Fruit fly (Drosophila melanogaster) whole organism, embryonic: ENCODE data around the gene Lrch.

Experiments
- Adf1 ChIP-seq: fragments of 200-800 bp; sonication (Bioruptor generic); IDR thresholded peaks from 2 replicates; pipeline ENCODE4 v1.3.6; 2022; ENCODE audit warnings: missing biosample characterization, missing genetic modification characterization
- Atf-2 ChIP-seq: fragments of 200-800 bp; sonication (Bioruptor generic); optimal IDR thresholded peaks from 2 replicates; lab custom pipeline; 2016; ENCODE audit warnings: missing biosample characterization, missing genetic modification characterization
- Blimp-1 ChIP-seq: fragments of 200-800 bp; sonication (Bioruptor generic); optimal IDR thresholded peaks from 3 replicates; lab custom pipeline; 2018; ENCODE audit warnings: missing biosample characterization, missing genetic modification characterization, mild to moderate bottlenecking, moderate library complexity, missing genetic modification reagents
- Bteb2 ChIP-seq: fragments of 200-800 bp; sonication (Bioruptor generic); optimal IDR thresholded peaks from 2 replicates; lab custom pipeline; 2016; ENCODE audit warnings: missing biosample characterization, missing genetic modification characterization
- CG10543 ChIP-seq: fragments of 200-800 bp; sonication (Bioruptor generic); optimal IDR thresholded peaks from 3 replicates; lab custom pipeline; 2017; ENCODE audit warnings: missing biosample characterization, mild to moderate bottlenecking, missing genetic modification characterization, moderate library complexity
- CG12769 ChIP-seq: fragments of 200-800 bp; sonication (Bioruptor generic); optimal IDR thresholded peaks from 2 replicates; lab custom pipeline; 2019; ENCODE audit warnings: missing biosample characterization, mild to moderate bottlenecking, missing genetic modification characterization, moderate library complexity
- CG13287 ChIP-seq: fragments of 200-800 bp; sonication (Bioruptor generic); IDR thresholded peaks from 2 replicates; pipeline ENCODE4 v1.3.6; 2022; ENCODE audit warnings: missing biosample characterization, missing genetic modification characterization; ENCODE audit not compliant: partially characterized antibody
- CG14860 ChIP-seq: fragments of 200-800 bp; sonication (Bioruptor generic); IDR thresholded peaks from 3 replicates; pipeline ENCODE4 v1.3.6; 2022; ENCODE audit warnings: missing biosample characterization, missing genetic modification characterization; ENCODE audit not compliant: partially characterized antibody
- CG16815 ChIP-seq: fragments of 200-800 bp; sonication (Bioruptor generic); optimal IDR thresholded peaks from 3 replicates; lab custom pipeline; 2017; ENCODE audit warnings: missing biosample characterization, mild to moderate bottlenecking, missing genetic modification characterization
- CG17912 ChIP-seq: fragments of 200-800 bp; sonication (Bioruptor generic); optimal IDR thresholded peaks from 2 replicates; lab custom pipeline; 2018; ENCODE audit warnings: missing biosample characterization, mild to moderate bottlenecking, missing genetic modification characterization
- CG32767 ChIP-seq: fragments of 200-800 bp; sonication (Bioruptor generic); IDR thresholded peaks from 2 replicates; pipeline ENCODE4 v1.3.6; 2022; ENCODE audit warnings: missing biosample characterization, missing genetic modification characterization
- CG33557 ChIP-seq: fragments of 200-800 bp; sonication (Bioruptor generic); optimal IDR thresholded peaks from 2 replicates; lab custom pipeline; 2019; ENCODE audit warnings: missing biosample characterization, mild to moderate bottlenecking, missing genetic modification characterization, moderate library complexity
- CG34376 ChIP-seq: fragments of 200-800 bp; sonication (Bioruptor generic); optimal IDR thresholded peaks from 2 replicates; lab custom pipeline; 2018; ENCODE audit warnings: missing biosample characterization, mild to moderate bottlenecking, missing genetic modification characterization
- CG34422 ChIP-seq: fragments of 200-800 bp; sonication (Bioruptor generic); IDR thresholded peaks from 3 replicates; pipeline ENCODE4 v1.3.6; 2022; ENCODE audit warnings: missing biosample characterization, missing genetic modification characterization
- CG3726 ChIP-seq: fragments of 200-800 bp; sonication (Bioruptor generic); IDR thresholded peaks from 3 replicates; pipeline ENCODE4, ENCODE4 v1.3.6; 2022; ENCODE audit warnings: missing biosample characterization, missing genetic modification characterization
- CG4617 ChIP-seq: fragments of 200-800 bp; sonication (Bioruptor generic); optimal IDR thresholded peaks from 3 replicates; lab custom pipeline; 2016; ENCODE audit warnings: missing biosample characterization, missing genetic modification characterization, borderline replicate concordance
- CG7963 ChIP-seq: fragments of 200-800 bp; sonication (Bioruptor generic); IDR thresholded peaks from 3 replicates; pipeline ENCODE4 v1.3.6; 2022; ENCODE audit warnings: missing biosample characterization, missing genetic modification characterization; ENCODE audit not compliant: partially characterized antibody
- CG8478 ChIP-seq: fragments of >200 bp; optimal IDR thresholded peaks from 2 replicates; lab custom pipeline; 2018
- CG9437 ChIP-seq: fragments of 200-800 bp; sonication (Bioruptor generic); optimal IDR thresholded peaks from 2 replicates; lab custom pipeline; 2018; ENCODE audit warnings: missing biosample characterization, mild to moderate bottlenecking, missing genetic modification characterization
- Camta ChIP-seq: fragments of 200-800 bp; sonication (Bioruptor generic); optimal IDR thresholded peaks from 2 replicates; lab custom pipeline; 2016; ENCODE audit warnings: missing biosample characterization, missing genetic modification characterization
- Dref ChIP-seq: fragments of 200-800 bp; sonication (Bioruptor generic); IDR thresholded peaks from 2 replicates; pipeline ENCODE4 v1.3.6; 2022; ENCODE audit warnings: missing biosample characterization, missing genetic modification characterization
- Gsc ChIP-seq: fragments of 200-800 bp; sonication (Bioruptor generic); IDR thresholded peaks from 2 replicates; pipeline ENCODE4 v1.3.6; 2022; ENCODE audit warnings: missing biosample characterization, missing genetic modification characterization
- H15 ChIP-seq: fragments of 200-800 bp; sonication (Bioruptor generic); IDR thresholded peaks from 3 replicates; pipeline ENCODE4 v1.3.6; 2022; ENCODE audit warnings: missing biosample characterization, missing genetic modification characterization
- Hmr ChIP-seq: fragments of 200-800 bp; sonication (Bioruptor generic); optimal IDR thresholded peaks from 3 replicates; lab custom pipeline; 2017; ENCODE audit warnings: mild to moderate bottlenecking, missing biosample characterization, missing genetic modification reagents, missing genetic modification characterization
- Max ChIP-seq: fragments of 200-800 bp; sonication (Bioruptor generic); optimal IDR thresholded peaks from 2 replicates; lab custom pipeline; 2016; ENCODE audit warnings: missing biosample characterization, mild to moderate bottlenecking, missing genetic modification characterization
- Med ChIP-seq: fragments of 200-800 bp; sonication (Bioruptor generic); peaks from one replicate; lab custom pipeline; 2016; ENCODE audit warnings: missing biosample characterization, missing genetic modification characterization, mild to moderate bottlenecking, inconsistent platforms, moderate library complexity
- Poxn ChIP-seq: fragments of 200-800 bp; sonication (Bioruptor generic); IDR thresholded peaks from 2 replicates; pipeline ENCODE4 v1.3.6; 2022; ENCODE audit warnings: missing biosample characterization, missing genetic modification characterization
- Scr ChIP-seq: fragments of 200-800 bp; sonication (Bioruptor generic); IDR thresholded peaks from 2 replicates; pipeline ENCODE4 v1.3.6; 2022; ENCODE audit warnings: missing biosample characterization, missing genetic modification characterization; ENCODE audit not compliant: partially characterized antibody
- Six4 ChIP-seq: fragments of 200-800 bp; sonication (Bioruptor generic); optimal IDR thresholded peaks from 2 replicates; lab custom pipeline; 2016; ENCODE audit warnings: missing biosample characterization, missing genetic modification characterization
- Sry-δ ChIP-seq: fragments of 200-800 bp; sonication (Bioruptor generic); optimal IDR thresholded peaks from 2 replicates; lab custom pipeline; 2016; ENCODE audit warnings: missing biosample characterization, missing genetic modification characterization
- Taf1 ChIP-seq: fragments of 200-800 bp; sonication (Bioruptor generic); IDR thresholded peaks from 2 replicates; pipeline ENCODE4 v1.3.6; 2022; ENCODE audit warnings: missing biosample characterization, missing genetic modification characterization
- Vsx1 ChIP-seq: fragments of 200-800 bp; sonication (Bioruptor generic); optimal IDR thresholded peaks from 2 replicates; lab custom pipeline; 2017; ENCODE audit warnings: missing biosample characterization, mild to moderate bottlenecking, missing genetic modification characterization, missing genetic modification reagents
- bigmax ChIP-seq: fragments of 200-800 bp; sonication (Bioruptor generic); optimal IDR thresholded peaks from 2 replicates; lab custom pipeline; 2018; ENCODE audit warnings: missing biosample characterization, mild to moderate bottlenecking, missing genetic modification characterization
- br ChIP-seq: fragments of >200 bp; optimal IDR thresholded peaks from 2 replicates; lab custom pipeline; 2017
- chinmo ChIP-seq: fragments of 200-800 bp; sonication (Bioruptor generic); IDR thresholded peaks from 4 replicates; pipeline ENCODE4 v1.3.6; 2022; ENCODE audit warnings: missing biosample characterization, missing genetic modification characterization; ENCODE audit not compliant: partially characterized antibody
- danr ChIP-seq: fragments of 200-800 bp; sonication (Bioruptor generic); IDR thresholded peaks from 2 replicates; pipeline ENCODE4 v1.3.6; 2022; ENCODE audit warnings: missing biosample characterization, missing genetic modification characterization
- exex ChIP-seq: fragments of 200-800 bp; sonication (Bioruptor generic); optimal IDR thresholded peaks from 4 replicates; lab custom pipeline; 2018; ENCODE audit warnings: missing biosample characterization, mild to moderate bottlenecking, missing genetic modification characterization, moderate library complexity
- hbn ChIP-seq: fragments of 200-800 bp; sonication (Bioruptor generic); IDR thresholded peaks from 2 replicates; pipeline ENCODE4 v1.3.6; 2022; ENCODE audit warnings: missing biosample characterization, missing genetic modification characterization; ENCODE audit not compliant: partially characterized antibody
- jing ChIP-seq: fragments of 200-800 bp; sonication (Bioruptor generic); optimal IDR thresholded peaks from 2 replicates; lab custom pipeline; 2018; ENCODE audit warnings: missing biosample characterization, mild to moderate bottlenecking, missing genetic modification characterization
- mld ChIP-seq: fragments of 200-800 bp; sonication (Bioruptor generic); IDR thresholded peaks from 3 replicates; pipeline ENCODE4 v1.3.6; 2022; ENCODE audit warnings: missing biosample characterization, missing genetic modification characterization; ENCODE audit not compliant: partially characterized antibody
- rib ChIP-seq: fragments of 200-800 bp; sonication (Bioruptor generic); IDR thresholded peaks from 2 replicates; pipeline ENCODE4 v1.3.6; 2022; ENCODE audit warnings: missing biosample characterization, missing genetic modification characterization
- sisA ChIP-seq: fragments of 200-800 bp; sonication (Bioruptor generic); IDR thresholded peaks from 2 replicates; pipeline ENCODE4 v1.3.6; 2022; ENCODE audit warnings: missing biosample characterization, missing genetic modification characterization
- slp2 ChIP-seq: fragments of 200-800 bp; sonication (Bioruptor generic); optimal IDR thresholded peaks from 2 replicates; lab custom pipeline; 2016; ENCODE audit warnings: missing biosample characterization, missing genetic modification characterization
- sqz ChIP-seq: fragments of 200-800 bp; sonication (Bioruptor generic); optimal IDR thresholded peaks from 3 replicates; lab custom pipeline; 2018; ENCODE audit warnings: missing biosample characterization, mild to moderate bottlenecking, missing genetic modification characterization

The Lrch gene

dm6 chr2L:17390782-17391181, 6.9 kb upstream of the Lrch start (continued):
- TF ChIP-seq Scr (GFP tag; lab: Robert Waterston, UW): no peak
- TF ChIP-seq Poxn (GFP tag; lab: Robert Waterston, UW): no peak
- TF ChIP-seq slp2: no peak
- TF ChIP-seq CG8478 (lab: Kevin White, UChicago): no peak
- no peak for TF ChIP-seq Atf-2 (GFP tag; lab: Kevin White, UChicago)
- no peak for TF ChIP-seq Sry-δ (GFP tag; lab: Kevin White, UChicago)
- TF ChIP-seq rib (GFP tag; lab: Robert Waterston, UW): no peak
- TF ChIP-seq exex: peak; percentile 55
- TF ChIP-seq hbn: no peak
- no peak for TF ChIP-seq Gsc (GFP tag; lab: Robert Waterston, UW)
- TF ChIP-seq sisA (GFP tag; lab: Robert Waterston, UW): no peak
- TF ChIP-seq CG14860: no peak
- no peak for TF ChIP-seq CG13287 (GFP tag; lab: Robert Waterston, UW)
- no peak for TF ChIP-seq Six4 (GFP tag; lab: Kevin White, UChicago)
- no peak for TF ChIP-seq CG12769 (tag; lab: Kevin White, UChicago)
- no peak for TF ChIP-seq sqz (GFP tag; lab: Kevin White, UChicago)
- TF ChIP-seq CG17912 (GFP tag; lab: Kevin White, UChicago): no peak
- no peak for TF ChIP-seq CG4617 (GFP tag; lab: Kevin White, UChicago)
- TF ChIP-seq Med (GFP tag; lab: Kevin White, UChicago): peak; percentile 80
- TF ChIP-seq CG7963 (GFP tag; lab: Robert Waterston, UW): no peak
- no peak for TF ChIP-seq CG16815
- no peak for TF ChIP-seq Camta
- no peak for TF ChIP-seq jing (GFP tag; lab: Kevin White, UChicago)
- TF ChIP-seq CG34422 (GFP tag; lab: Robert Waterston, UW): no peak
- peak; percentile 28 for TF ChIP-seq Hmr (GFP tag; lab: Kevin White, UChicago)
- no peak for TF ChIP-seq chinmo (GFP tag; lab: Robert Waterston, UW)
- TF ChIP-seq Max: no peak
- TF ChIP-seq CG33557: no peak
- no peak for TF ChIP-seq Taf1 (GFP tag; lab: Robert Waterston, UW)
- no peak for TF ChIP-seq CG9437
- TF ChIP-seq Blimp-1 (GFP tag; lab: Kevin White, UChicago): no peak
- TF ChIP-seq bigmax (GFP tag; lab: Kevin White, UChicago): no peak
- no peak for TF ChIP-seq Dref (GFP tag; lab: Robert Waterston, UW)
- no peak for TF ChIP-seq Vsx1 (GFP tag; lab: Kevin White, UChicago)
- no peak for TF ChIP-seq CG3726 (GFP tag; lab: Robert Waterston, UW)
- TF ChIP-seq Bteb2 (GFP tag; lab: Kevin White, UChicago): no peak
- TF ChIP-seq mld (GFP tag; lab: Robert Waterston, UW): no peak
- TF ChIP-seq CG32767 (GFP tag; lab: Robert Waterston, UW): no peak
- no peak for TF ChIP-seq H15
- no peak for TF ChIP-seq danr
- no peak for TF ChIP-seq CG34376
- TF ChIP-seq Adf1: no peak
- TF ChIP-seq CG10543 (GFP tag; lab: Kevin White, UChicago): no peak
- TF ChIP-seq br: no peak
